Fruit fly (Drosophila melanogaster) whole organism, embryonic: ENCODE measurements around the gene CG6675.

Source experiments
- B-H1 ChIP-seq: fragments of 200-800 bp; sonication (Bioruptor generic); IDR thresholded peaks from 3 replicates; pipeline ENCODE4 v1.3.6; 2022; ENCODE audit warnings: missing biosample characterization, missing genetic modification characterization
- BEAF-32 ChIP-seq: fragments of 200-800 bp; sonication (Bioruptor generic); optimal IDR thresholded peaks from 3 replicates; lab custom pipeline; 2017; ENCODE audit warnings: missing biosample characterization, missing genetic modification characterization, mild to moderate bottlenecking, moderate library complexity, missing genetic modification reagents
- CG10366 ChIP-seq: fragments of 200-800 bp; sonication (Bioruptor generic); IDR thresholded peaks from 2 replicates; pipeline ENCODE4 v1.3.6; 2022; ENCODE audit warnings: missing biosample characterization, missing genetic modification characterization
- CG10462 ChIP-seq: fragments of 200-800 bp; sonication (Bioruptor generic); optimal IDR thresholded peaks from 2 replicates; lab custom pipeline; 2016; ENCODE audit warnings: missing biosample characterization, missing genetic modification characterization
- CG10979 ChIP-seq: fragments of 200-800 bp; sonication (Bioruptor generic); optimal IDR thresholded peaks from 2 replicates; lab custom pipeline; 2018; ENCODE audit warnings: missing biosample characterization, mild to moderate bottlenecking, missing genetic modification characterization, moderate library complexity
- CG12299 ChIP-seq: fragments of 200-800 bp; sonication (Bioruptor generic); optimal IDR thresholded peaks from 2 replicates; lab custom pipeline; 2018; ENCODE audit warnings: missing biosample characterization, mild to moderate bottlenecking, missing genetic modification characterization
- CG12659 ChIP-seq: fragments of 200-800 bp; sonication (Bioruptor generic); optimal IDR thresholded peaks from 3 replicates; lab custom pipeline; 2017; ENCODE audit warnings: mild to moderate bottlenecking, missing biosample characterization, missing genetic modification reagents, missing genetic modification characterization
- CG16779 ChIP-seq: fragments of 200-800 bp; sonication (Bioruptor generic); IDR thresholded peaks from 2 replicates; pipeline ENCODE4 v1.3.6; 2022; ENCODE audit warnings: missing biosample characterization, missing genetic modification characterization
- CG16863 ChIP-seq: fragments of 200-800 bp; sonication (Bioruptor generic); optimal IDR thresholded peaks from 3 replicates; lab custom pipeline; 2016; ENCODE audit warnings: missing biosample characterization, missing genetic modification characterization
- CG17802 ChIP-seq: fragments of 200-800 bp; sonication (Bioruptor generic); optimal IDR thresholded peaks from 2 replicates; lab custom pipeline; 2018; ENCODE audit warnings: missing biosample characterization, mild to moderate bottlenecking, missing genetic modification characterization, moderate library complexity
- CG18011 ChIP-seq: fragments of 200-800 bp; sonication (Bioruptor generic); optimal IDR thresholded peaks from 2 replicates; lab custom pipeline; 2017; ENCODE audit warnings: missing biosample characterization, missing genetic modification characterization, mild to moderate bottlenecking, moderate library complexity, missing genotype
- CG2116 ChIP-seq: fragments of 200-800 bp; sonication (Bioruptor generic); optimal IDR thresholded peaks from 3 replicates; lab custom pipeline; 2018; ENCODE audit warnings: missing biosample characterization, mild to moderate bottlenecking, missing genetic modification characterization
- CG2120 ChIP-seq: fragments of 200-800 bp; sonication (Bioruptor generic); optimal IDR thresholded peaks from 3 replicates; lab custom pipeline; 2016; ENCODE audit warnings: missing biosample characterization, missing genetic modification characterization
- CG2678 ChIP-seq: fragments of 200-800 bp; sonication (Bioruptor generic); optimal IDR thresholded peaks from 3 replicates; lab custom pipeline; 2019; ENCODE audit warnings: missing biosample characterization, mild to moderate bottlenecking, missing genetic modification characterization, moderate library complexity
- CG3163 ChIP-seq: fragments of 200-800 bp; sonication (Bioruptor generic); optimal IDR thresholded peaks from 3 replicates; lab custom pipeline; 2016; ENCODE audit warnings: missing biosample characterization, missing genetic modification characterization
- CG32767 ChIP-seq: fragments of 200-800 bp; sonication (Bioruptor generic); IDR thresholded peaks from 2 replicates; pipeline ENCODE4 v1.3.6; 2022; ENCODE audit warnings: missing biosample characterization, missing genetic modification characterization
- CG3995 ChIP-seq: fragments of 200-800 bp; sonication (Bioruptor generic); optimal IDR thresholded peaks from 3 replicates; lab custom pipeline; 2016; ENCODE audit warnings: missing biosample characterization, missing genetic modification characterization
- CG6175 ChIP-seq: fragments of 200-800 bp; sonication (Bioruptor generic); IDR thresholded peaks from 3 replicates; pipeline ENCODE4 v1.3.6; 2022; ENCODE audit warnings: missing biosample characterization, missing genetic modification characterization
- CG8359 ChIP-seq: fragments of 200-800 bp; sonication (Bioruptor generic); optimal IDR thresholded peaks from 2 replicates; lab custom pipeline; 2017; ENCODE audit warnings: missing biosample characterization, mild to moderate bottlenecking, missing genetic modification characterization, borderline replicate concordance
- CG9437 ChIP-seq: fragments of 200-800 bp; sonication (Bioruptor generic); optimal IDR thresholded peaks from 2 replicates; lab custom pipeline; 2018; ENCODE audit warnings: missing biosample characterization, mild to moderate bottlenecking, missing genetic modification characterization
- Chrac-16 ChIP-seq: fragments of 200-800 bp; sonication (Bioruptor generic); optimal IDR thresholded peaks from 3 replicates; lab custom pipeline; 2016; ENCODE audit warnings: missing biosample characterization, missing genetic modification characterization
- Dll ChIP-seq: fragments of 200-800 bp; sonication (Bioruptor generic); IDR thresholded peaks from 4 replicates; pipeline ENCODE4 v1.3.6; 2022; ENCODE audit warnings: missing biosample characterization, missing genetic modification characterization; ENCODE audit not compliant: partially characterized antibody
- Dref ChIP-seq: fragments of 200-800 bp; sonication (Bioruptor generic); IDR thresholded peaks from 2 replicates; pipeline ENCODE4 v1.3.6; 2022; ENCODE audit warnings: missing biosample characterization, missing genetic modification characterization
- ERR ChIP-seq: fragments of 200-800 bp; sonication (Bioruptor generic); optimal IDR thresholded peaks from 2 replicates; lab custom pipeline; 2016; ENCODE audit warnings: missing biosample characterization, missing genetic modification characterization
- Fer1 ChIP-seq: fragments of 200-800 bp; sonication (Bioruptor generic); optimal IDR thresholded peaks from 2 replicates; lab custom pipeline; 2017; ENCODE audit warnings: missing biosample characterization, mild to moderate bottlenecking, missing genetic modification characterization
- Gug ChIP-seq: fragments of 200-800 bp; sonication (Bioruptor generic); IDR thresholded peaks from 4 replicates; pipeline ENCODE4 v1.3.6; 2022; ENCODE audit warnings: missing biosample characterization, missing genetic modification characterization
- H2.0 ChIP-seq: fragments of 200-800 bp; sonication (Bioruptor generic); IDR thresholded peaks from 2 replicates; pipeline ENCODE4 v1.3.6; 2022; ENCODE audit warnings: missing biosample characterization, missing genetic modification characterization
- MBD-R2 ChIP-seq: fragments of 200-800 bp; sonication (Bioruptor generic); IDR thresholded peaks from 2 replicates; pipeline ENCODE4 v1.3.6; 2022; ENCODE audit warnings: missing biosample characterization, missing genetic modification characterization
- Ptx1 ChIP-seq: fragments of 200-800 bp; sonication (Bioruptor generic); IDR thresholded peaks from 2 replicates; pipeline ENCODE4 v1.3.6; 2022; ENCODE audit warnings: missing biosample characterization, missing genetic modification characterization
- Rx ChIP-seq: fragments of 200-800 bp; sonication (Bioruptor generic); IDR thresholded peaks from 2 replicates; pipeline ENCODE4 v1.3.6; 2022; ENCODE audit warnings: missing biosample characterization, missing genetic modification characterization
- Scr ChIP-seq: fragments of 200-800 bp; sonication (Bioruptor generic); IDR thresholded peaks from 2 replicates; pipeline ENCODE4 v1.3.6; 2022; ENCODE audit warnings: missing biosample characterization, missing genetic modification characterization; ENCODE audit not compliant: partially characterized antibody
- abd-A ChIP-seq: fragments of 200-800 bp; sonication (Bioruptor generic); optimal IDR thresholded peaks from 3 replicates; lab custom pipeline; 2019; ENCODE audit warnings: missing biosample characterization, mild to moderate bottlenecking, missing genetic modification characterization, moderate library complexity
- ap ChIP-seq: fragments of 200-800 bp; sonication (Bioruptor generic); IDR thresholded peaks from 2 replicates; pipeline ENCODE4 v1.3.6; 2022; ENCODE audit warnings: missing biosample characterization, missing genetic modification characterization
- dimm ChIP-seq: fragments of 200-800 bp; sonication (Bioruptor generic); IDR thresholded peaks from 2 replicates; pipeline ENCODE4 v1.3.6; 2022; ENCODE audit warnings: missing biosample characterization, missing genetic modification characterization
- fd96Cb ChIP-seq: fragments of 200-800 bp; sonication (Bioruptor generic); optimal IDR thresholded peaks from 2 replicates; lab custom pipeline; 2018; ENCODE audit warnings: missing biosample characterization, mild to moderate bottlenecking, missing genetic modification characterization, moderate library complexity
- gfzf ChIP-seq: fragments of 200-800 bp; sonication (Bioruptor generic); optimal IDR thresholded peaks from 2 replicates; lab custom pipeline; 2016; ENCODE audit warnings: missing biosample characterization, mild to moderate bottlenecking, missing genetic modification characterization, moderate library complexity
- grau ChIP-seq: fragments of 200-800 bp; optimal IDR thresholded peaks from 3 replicates; lab custom pipeline; 2019; ENCODE audit warnings: missing biosample characterization, mild to moderate bottlenecking, missing genetic modification characterization, moderate library complexity
- gt ChIP-seq: fragments of 200-800 bp; sonication (Bioruptor generic); IDR thresholded peaks from 2 replicates; pipeline ENCODE4 v1.3.6; 2022; ENCODE audit warnings: missing biosample characterization, missing genetic modification characterization
- hth ChIP-seq: fragments of >200 bp; optimal IDR thresholded peaks from 2 replicates; lab custom pipeline; 2017; ENCODE audit warnings: inconsistent platforms
- ind ChIP-seq: fragments of 200-800 bp; sonication (Bioruptor generic); optimal IDR thresholded peaks from 3 replicates; lab custom pipeline; 2016; ENCODE audit warnings: missing biosample characterization, missing genetic modification characterization
- luna ChIP-seq: fragments of 200-800 bp; sonication (Bioruptor generic); optimal IDR thresholded peaks from 2 replicates; lab custom pipeline; 2016; ENCODE audit warnings: missing biosample characterization, missing genetic modification characterization
- maf-S ChIP-seq: fragments of 200-800 bp; sonication (Bioruptor generic); optimal IDR thresholded peaks from 2 replicates; lab custom pipeline; 2016; ENCODE audit warnings: missing biosample characterization, missing genetic modification characterization
- nerfin-2 ChIP-seq: fragments of 200-800 bp; sonication (Bioruptor generic); IDR thresholded peaks from 2 replicates; pipeline ENCODE4 v1.3.6; 2022; ENCODE audit warnings: missing biosample characterization, missing genetic modification characterization; ENCODE audit not compliant: partially characterized antibody
- pho ChIP-seq: fragments of 200-800 bp; sonication (Bioruptor generic); optimal IDR thresholded peaks from 2 replicates; lab custom pipeline; 2016; ENCODE audit warnings: missing biosample characterization, missing genetic modification characterization
- pnt ChIP-seq: fragments of 200-800 bp; sonication (Bioruptor generic); optimal IDR thresholded peaks from 3 replicates; lab custom pipeline; 2016; ENCODE audit warnings: missing biosample characterization, missing genetic modification characterization
- ranshi ChIP-seq: fragments of 200-800 bp; sonication (Bioruptor generic); IDR thresholded peaks from 2 replicates; pipeline ENCODE4 v1.3.6; 2022; ENCODE audit warnings: missing biosample characterization, missing genetic modification characterization
- so ChIP-seq: fragments of 200-800 bp; sonication (Bioruptor generic); IDR thresholded peaks from 3 replicates; pipeline ENCODE4 v1.3.6; 2022; ENCODE audit warnings: missing biosample characterization, missing genetic modification characterization
- ssp ChIP-seq: fragments of 200-800 bp; sonication (Bioruptor generic); IDR thresholded peaks from 2 replicates; pipeline ENCODE4 v1.3.6; 2022; ENCODE audit warnings: missing biosample characterization, missing genetic modification characterization
- stc ChIP-seq: fragments of 200-800 bp; sonication (Bioruptor generic); IDR thresholded peaks from 2 replicates; pipeline ENCODE4 v1.3.6; 2022; ENCODE audit warnings: missing biosample characterization, missing genetic modification characterization
- tgo ChIP-seq: fragments of 200-800 bp; sonication (Bioruptor generic); IDR thresholded peaks from 3 replicates; pipeline ENCODE4 v1.3.6; 2022; ENCODE audit warnings: missing biosample characterization, missing genetic modification characterization
- trem ChIP-seq: fragments of 200-800 bp; optimal IDR thresholded peaks from 3 replicates; lab custom pipeline; 2019; ENCODE audit warnings: missing biosample characterization, mild to moderate bottlenecking, missing genetic modification characterization, moderate library complexity
- unc-4 ChIP-seq: fragments of 200-800 bp; sonication (Bioruptor generic); IDR thresholded peaks from 2 replicates; pipeline ENCODE4 v1.3.6; 2022; ENCODE audit warnings: missing biosample characterization, missing genetic modification characterization; ENCODE audit not compliant: partially characterized antibody

CG6675 gene

DNA sequence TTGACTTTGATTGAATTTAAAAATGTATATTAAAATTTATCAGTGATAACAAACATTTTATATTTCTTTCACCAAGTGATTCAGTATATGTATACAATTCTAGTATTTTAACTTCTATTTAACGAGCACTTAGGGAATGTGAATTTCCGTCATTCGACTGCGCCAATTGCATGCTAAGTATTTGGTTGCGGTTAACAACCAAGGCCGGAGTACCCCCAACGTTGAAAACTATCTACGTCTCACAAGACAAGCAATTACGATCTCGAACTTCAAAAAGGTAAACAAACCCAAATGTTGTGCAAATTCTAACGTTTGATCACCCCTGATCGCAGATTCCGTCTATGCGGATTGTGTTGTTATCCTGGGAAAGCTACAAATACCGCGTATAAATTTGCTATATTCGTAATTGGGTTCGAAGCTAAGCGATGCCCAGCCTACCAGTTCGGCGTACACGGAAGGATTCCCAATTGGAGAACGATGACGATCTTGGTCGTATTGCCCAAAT lies 22.5 kb downstream of the CG6675 start, which contains the start of gene CG42748 (continued):
- TF ChIP-seq tgo (GFP tag; lab: Robert Waterston, UW) (no peak), nerfin-2 (GFP tag; lab: Robert Waterston, UW) (no peak), pho (GFP tag; lab: Kevin White, UChicago) (no peak), CG16863 (GFP tag; lab: Kevin White, UChicago) (no peak), CG12299 (tag; lab: Kevin White, UChicago) (no peak), dimm (no peak), CG10979 (no peak), unc-4 (no peak; the same call in 1 of the 2 replicates), trem (tag; lab: Kevin White, UChicago) (peak; percentile 14), CG12659 (GFP tag; lab: Kevin White, UChicago) (no peak), Dll (0 out of 4 replicates have a peak, but pooled peaks have one; percentile 36), ranshi (no peak), Gug (GFP tag; lab: Robert Waterston, UW) (peak; percentile 67; the same call in 1 of the 4 replicates), CG9437 (GFP tag; lab: Kevin White, UChicago) (no peak), gfzf (GFP tag; lab: Kevin White, UChicago) (peak; percentile 28), gt (no peak), Rx (no peak), luna (no peak), ERR (GFP tag; lab: Kevin White, UChicago) (no peak), ind (GFP tag; lab: Kevin White, UChicago) (peak; percentile 28), BEAF-32 (GFP tag; lab: Kevin White, UChicago) (peak; percentile 34), maf-S (no peak), CG2120 (GFP tag; lab: Kevin White, UChicago) (peak; percentile 0), H2.0 (GFP tag; lab: Robert Waterston, UW) (no peak), Dref (no peak), CG18011 (GFP tag; lab: Kevin White, UChicago) (no peak), so (GFP tag; lab: Robert Waterston, UW) (no peak), CG17802 (peak; percentile 94), hth (no peak), B-H1 (GFP tag; lab: Robert Waterston, UW) (no peak), CG32767 (GFP tag; lab: Robert Waterston, UW) (no peak), abd-A (tag; lab: Kevin White, UChicago) (no peak), CG10366 (GFP tag; lab: Robert Waterston, UW) (no peak), CG6175 (no peak), CG3995 (GFP tag; lab: Kevin White, UChicago) (peak; percentile 65), CG2678 (tag; lab: Kevin White, UChicago) (no peak), CG16779 (no peak), ssp (GFP tag; lab: Robert Waterston, UW) (peak; percentile 89), grau (tag; lab: Kevin White, UChicago) (peak; percentile 8), Fer1 (GFP tag; lab: Kevin White, UChicago) (peak; percentile 9), CG2116 (GFP tag; lab: Kevin White, UChicago) (no peak), MBD-R2 (GFP tag; lab: Robert Waterston, UW) (peak; percentile 92; the same call in 1 of the 2 replicates), Ptx1 (GFP tag; lab: Robert Waterston, UW) (no peak), Scr (peak; percentile 29; the same call in 1 of the 2 replicates), stc (GFP tag; lab: Robert Waterston, UW) (peak; percentile 18; the same call in 1 of the 2 replicates), pnt (GFP tag; lab: Kevin White, UChicago) (no peak), Chrac-16 (GFP tag; lab: Kevin White, UChicago) (no peak), ap (GFP tag; lab: Robert Waterston, UW) (no peak), CG3163 (GFP tag; lab: Kevin White, UChicago) (no peak), CG8359 (no peak), fd96Cb (no peak), CG10462 (GFP tag; lab: Kevin White, UChicago) (no peak)
